Worm (Caenorhabditis elegans): ENCODE data around the gene rnf-121.

DNA sequence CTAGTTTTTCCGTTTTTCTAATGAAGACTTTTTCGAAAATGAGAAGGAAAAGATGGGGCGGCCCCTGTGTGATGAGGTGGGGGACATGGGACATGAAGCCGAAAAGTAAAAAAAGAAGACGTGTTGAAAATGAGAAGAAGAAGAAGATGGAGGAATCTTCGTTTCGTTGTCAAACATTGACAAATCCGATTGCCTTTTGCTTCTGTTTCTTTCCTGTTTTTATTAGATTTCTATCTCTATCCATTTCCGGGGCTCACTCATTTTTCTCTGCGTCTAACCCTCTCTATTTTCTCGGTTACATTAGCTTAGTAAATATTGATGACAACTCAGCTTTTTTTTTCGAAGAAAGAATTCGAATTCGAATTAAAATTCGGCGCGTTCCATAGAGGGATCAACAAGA lies 51.0 kb downstream of the rnf-121 start:
- TF ChIP-seq nhr-237 (tag; optimal IDR thresholded peaks at IDR 0.05) (no peak), unc-39 (tag; optimal IDR thresholded peaks at IDR 0.05) (no peak), hlh-1 (tag; optimal IDR thresholded peaks at IDR 0.05) (no peak), ces-1 (GFP tag; optimal IDR thresholded peaks at IDR 0.05) (peak; percentile 82), sem-2 (GFP tag; optimal IDR thresholded peaks at IDR 0.05) (no peak), ztf-11 (tag; optimal IDR thresholded peaks at IDR 0.05) (no peak), blmp-1 (tag; optimal IDR thresholded peaks at IDR 0.05) (no peak), unc-62 (GFP tag; optimal IDR thresholded peaks at IDR 0.05) (no peak), elt-3 (tag; optimal IDR thresholded peaks at IDR 0.05) (no peak)
